Worm (Caenorhabditis elegans) whole organism, late embryonic: ENCODE measurements around the gene srlf-17.

Experiments used
- ama-1 ChIP-seq: fragments of 150-350 bp; optimal IDR thresholded peaks from 2 replicates; lab custom pipeline; 2014
- elt-2 ChIP-seq: sonication (generic microtip); optimal IDR thresholded peaks from 2 replicates; lab custom pipeline; 2016; ENCODE audit warnings: missing genetic modification reagents, missing genetic modification characterization, missing compliant biosample characterization
- fkh-10 ChIP-seq: fragments of 150-350 bp; optimal IDR thresholded peaks from 2 replicates; lab custom pipeline; 2014; ENCODE audit warnings: missing biosample characterization, missing genetic modification reagents, missing genetic modification characterization
- gmeb-2 ChIP-seq: sonication (generic microtip); optimal IDR thresholded peaks from 2 replicates; lab custom pipeline; 2016; ENCODE audit warnings: missing genetic modification characterization, inconsistent platforms, missing compliant biosample characterization
- hlh-13 ChIP-seq: fragments of 200-800 bp; sonication (Bioruptor generic); optimal IDR thresholded peaks from 2 replicates; lab custom pipeline; 2018; ENCODE audit warnings: mild to moderate bottlenecking, missing genetic modification characterization, missing compliant biosample characterization
- hlh-15 ChIP-seq: sonication (generic microtip); optimal IDR thresholded peaks from 2 replicates; lab custom pipeline; 2016; ENCODE audit warnings: missing genetic modification characterization, missing compliant biosample characterization
- hlh-6 ChIP-seq: sonication (generic microtip); optimal IDR thresholded peaks from 2 replicates; lab custom pipeline; 2016; ENCODE audit warnings: missing genotype, missing genetic modification characterization, missing compliant biosample characterization
- tbx-2 ChIP-seq: sonication (generic microtip); optimal IDR thresholded peaks from 2 replicates; lab custom pipeline; 2016; ENCODE audit warnings: missing genetic modification characterization, missing compliant biosample characterization

ce11 chrIV:11110995-11111619, 8.6 kb upstream of the srlf-17 start, which contains the start of gene rps-5:
- no peak for TF ChIP-seq fkh-10
- TF ChIP-seq tbx-2 (tag; lab: Kevin White, UChicago), result no peak
- no peak for TF ChIP-seq ama-1 (lab: Kevin White, UChicago)
- no peak for TF ChIP-seq hlh-6 (tag; lab: Kevin White, UChicago)
- no peak for TF ChIP-seq hlh-15 (tag; lab: Kevin White, UChicago)
- TF ChIP-seq gmeb-2, result no peak
- TF ChIP-seq elt-2 (tag; lab: Kevin White, UChicago), result no peak
- TF ChIP-seq hlh-13, result no peak
